Worm (Caenorhabditis elegans) whole organism, L1 larva: Measurements from ENCODE around the gene ubq-2.

Experiments used
- C04F5.9 ChIP-seq: sonication (generic microtip); optimal IDR thresholded peaks from 2 replicates; lab custom pipeline; 2016; ENCODE audit warnings: missing genetic modification characterization, missing compliant biosample characterization
- Y116A8C.19 ChIP-seq: sonication (generic microtip); optimal IDR thresholded peaks from 2 replicates; lab custom pipeline; 2016; ENCODE audit warnings: missing compliant biosample characterization, missing genetic modification characterization, borderline replicate concordance
- aha-1 ChIP-seq: fragments of 150-350 bp; optimal IDR thresholded peaks from 2 replicates; lab custom pipeline; 2014; ENCODE audit warnings: missing biosample characterization, missing genetic modification characterization
- ama-1 ChIP-seq: fragments of 150-350 bp; optimal IDR thresholded peaks from 2 replicates; lab custom pipeline; 2014
- ceh-63 ChIP-seq: fragments of 200-800 bp; sonication (Bioruptor generic); optimal IDR thresholded peaks from 2 replicates; lab custom pipeline; 2018; ENCODE audit warnings: mild to moderate bottlenecking, missing genetic modification characterization, missing compliant biosample characterization
- ceh-8 ChIP-seq: fragments of 200-800 bp; sonication (Bioruptor generic); optimal IDR thresholded peaks from 2 replicates; lab custom pipeline; 2018; ENCODE audit warnings: mild to moderate bottlenecking, missing genetic modification characterization, moderate library complexity, missing compliant biosample characterization
- ceh-88 ChIP-seq: fragments of 200-800 bp; sonication (Bioruptor generic); IDR thresholded peaks from 2 replicates; pipeline ENCODE4 v1.3.6; 2022; ENCODE audit warnings: missing genetic modification characterization, missing compliant biosample characterization
- ceh-90 ChIP-seq: sonication (generic microtip); optimal IDR thresholded peaks from 2 replicates; lab custom pipeline; 2016; ENCODE audit warnings: missing genetic modification characterization, missing compliant biosample characterization
- dpl-1 ChIP-seq, 3 experiments: fragments of 150-350 bp in 2 of 3; sonication (generic microtip) in 1 of 3; optimal IDR thresholded peaks; 2 replicates each; lab custom pipeline; 2014 to 2017; ENCODE audit warnings: missing biosample characterization in 3 of 3, missing genetic modification characterization in 3 of 3, missing genetic modification reagents in 3 of 3
- efl-3 ChIP-seq: fragments of 200-800 bp; sonication (Bioruptor generic); optimal IDR thresholded peaks from 2 replicates; lab custom pipeline; 2018; ENCODE audit warnings: mild to moderate bottlenecking, missing genetic modification characterization, missing compliant biosample characterization
- elt-2 ChIP-seq: sonication (generic microtip); optimal IDR thresholded peaks from 2 replicates; lab custom pipeline; 2016; ENCODE audit warnings: missing genetic modification characterization, mild to moderate bottlenecking, inconsistent platforms, missing compliant biosample characterization, missing genetic modification reagents
- elt-3 ChIP-seq, 6 experiments: fragments of 150-350 bp in 1 of 6; sonication (generic microtip); optimal IDR thresholded peaks; 2 replicates each; lab custom pipeline; 2017 to 2018; ENCODE audit warnings: missing biosample characterization in 6 of 6, missing genetic modification characterization in 6 of 6, inconsistent platforms in 1 of 6
- ets-5 ChIP-seq: fragments of 200-800 bp; sonication (Bioruptor generic); IDR thresholded peaks from 2 replicates; pipeline ENCODE4 v1.3.6; 2022; ENCODE audit warnings: missing genetic modification characterization, missing compliant biosample characterization
- fkh-10 ChIP-seq: sonication (generic microtip); optimal IDR thresholded peaks from 2 replicates; lab custom pipeline; 2017; ENCODE audit warnings: missing biosample characterization, missing genetic modification reagents, missing genetic modification characterization
- hlh-17 ChIP-seq: fragments of 200-800 bp; sonication (Bioruptor generic); optimal IDR thresholded peaks from 2 replicates; lab custom pipeline; 2018; ENCODE audit warnings: missing genetic modification characterization, mild to moderate bottlenecking, missing compliant biosample characterization, moderate library complexity, borderline replicate concordance
- hlh-4 ChIP-seq: sonication (generic microtip); optimal IDR thresholded peaks from 2 replicates; lab custom pipeline; 2016; ENCODE audit warnings: mild to moderate bottlenecking, missing genetic modification characterization, missing compliant biosample characterization
- irx-1 ChIP-seq: sonication (generic microtip); optimal IDR thresholded peaks from 2 replicates; lab custom pipeline; 2016; ENCODE audit warnings: missing genetic modification characterization, missing compliant biosample characterization
- isw-1 ChIP-seq: fragments of 200-800 bp; sonication (Bioruptor generic); IDR thresholded peaks from 2 replicates; pipeline ENCODE4 v1.3.6; 2022; ENCODE audit warnings: missing genetic modification characterization, missing compliant biosample characterization
- jun-1 ChIP-seq: fragments of 150-350 bp; optimal IDR thresholded peaks from 2 replicates; lab custom pipeline; 2014; ENCODE audit warnings: missing biosample characterization, missing genetic modification reagents, missing genetic modification characterization
- lin-15B ChIP-seq: fragments of 150-350 bp; sonication (generic microtip); optimal IDR thresholded peaks from 3 replicates; lab custom pipeline; 2014; ENCODE audit warnings: missing biosample characterization, missing genetic modification characterization
- lin-39 ChIP-seq: fragments of 150-350 bp; optimal IDR thresholded peaks from 2 replicates; lab custom pipeline; 2014; ENCODE audit warnings: missing biosample characterization, missing genetic modification reagents, missing genetic modification characterization
- lir-3 ChIP-seq: sonication (generic microtip); optimal IDR thresholded peaks from 2 replicates; lab custom pipeline; 2016; ENCODE audit warnings: mild to moderate bottlenecking, missing genetic modification characterization, moderate library complexity, missing compliant biosample characterization; ENCODE audit not compliant: poor library complexity
- lsy-2 ChIP-seq, 2 experiments: fragments of 150-350 bp; optimal IDR thresholded peaks; 2 replicates each; lab custom pipeline; 2014; ENCODE audit warnings: missing biosample characterization in 2 of 2, missing genetic modification characterization in 2 of 2
- mab-9 ChIP-seq: fragments of 200-800 bp; sonication (Bioruptor generic); IDR thresholded peaks from 2 replicates; pipeline ENCODE4 v1.3.6; 2022; ENCODE audit warnings: missing genetic modification reagents, missing genetic modification characterization, missing compliant biosample characterization
- mef-2 ChIP-seq: fragments of 150-350 bp; optimal IDR thresholded peaks from 2 replicates; lab custom pipeline; 2014; ENCODE audit warnings: missing biosample characterization, missing genetic modification characterization
- nhr-11 ChIP-seq: fragments of 150-350 bp; optimal IDR thresholded peaks from 2 replicates; lab custom pipeline; 2014; ENCODE audit warnings: missing biosample characterization, missing genetic modification characterization
- nhr-12 ChIP-seq: sonication (generic microtip); optimal IDR thresholded peaks from 2 replicates; lab custom pipeline; 2017; ENCODE audit warnings: missing biosample characterization, missing genetic modification characterization
- nhr-20 ChIP-seq: sonication (generic microtip); optimal IDR thresholded peaks from 2 replicates; lab custom pipeline; 2016; ENCODE audit warnings: mild to moderate bottlenecking, missing genetic modification characterization, missing compliant biosample characterization
- nhr-237 ChIP-seq: fragments of 150-350 bp; optimal IDR thresholded peaks from 2 replicates; lab custom pipeline; 2014; ENCODE audit warnings: missing biosample characterization, missing genetic modification characterization
- nhr-28 ChIP-seq: fragments of 150-350 bp; optimal IDR thresholded peaks from 2 replicates; lab custom pipeline; 2014; ENCODE audit warnings: missing biosample characterization, missing genetic modification characterization
- nhr-47 ChIP-seq: sonication (generic microtip); optimal IDR thresholded peaks from 2 replicates; lab custom pipeline; 2016; ENCODE audit warnings: mild to moderate bottlenecking, missing genetic modification characterization, moderate library complexity, missing compliant biosample characterization
- nhr-71 ChIP-seq: sonication (generic microtip); optimal IDR thresholded peaks from 2 replicates; lab custom pipeline; 2016; ENCODE audit warnings: mild to moderate bottlenecking, missing genetic modification characterization, moderate library complexity, missing compliant biosample characterization
- nhr-76 ChIP-seq: sonication (generic microtip); optimal IDR thresholded peaks from 2 replicates; lab custom pipeline; 2017; ENCODE audit warnings: missing biosample characterization, missing genetic modification characterization
- nhr-77 ChIP-seq: fragments of 150-350 bp; optimal IDR thresholded peaks from 2 replicates; lab custom pipeline; 2014; ENCODE audit warnings: missing biosample characterization, missing genetic modification characterization
- nhr-84 ChIP-seq: sonication (generic microtip); optimal IDR thresholded peaks from 2 replicates; lab custom pipeline; 2017; ENCODE audit warnings: missing biosample characterization, missing genetic modification characterization
- nhr-85 ChIP-seq: sonication (generic microtip); peaks from one replicate; lab custom pipeline; 2016; ENCODE audit warnings: missing genetic modification characterization, inconsistent platforms, missing compliant biosample characterization
- nhr-90 ChIP-seq: sonication (generic microtip); optimal IDR thresholded peaks from 2 replicates; lab custom pipeline; 2016; ENCODE audit warnings: mild to moderate bottlenecking, missing genetic modification characterization, missing compliant biosample characterization; ENCODE audit not compliant: poor library complexity
- pag-3 ChIP-seq: sonication (generic microtip); optimal IDR thresholded peaks from 2 replicates; lab custom pipeline; 2017; ENCODE audit warnings: missing genetic modification characterization, mild to moderate bottlenecking, missing compliant biosample characterization, antibody characterized with exemption, borderline replicate concordance; ENCODE audit not compliant: insufficient read depth
- rnt-1 ChIP-seq: sonication (generic microtip); optimal IDR thresholded peaks from 2 replicates; lab custom pipeline; 2016; ENCODE audit warnings: mild to moderate bottlenecking, missing genetic modification characterization, moderate library complexity, missing compliant biosample characterization
- skn-1 ChIP-seq: fragments of 150-350 bp; optimal IDR thresholded peaks from 2 replicates; lab custom pipeline; 2014; ENCODE audit warnings: missing biosample characterization, missing genetic modification characterization
- snpc-4 ChIP-seq: fragments of 150-350 bp; optimal IDR thresholded peaks from 2 replicates; lab custom pipeline; 2014; ENCODE audit warnings: missing biosample characterization, missing genetic modification characterization
- sptf-1 ChIP-seq: fragments of 150-350 bp; optimal IDR thresholded peaks from 2 replicates; lab custom pipeline; 2014; ENCODE audit warnings: missing biosample characterization, missing genetic modification characterization
- sup-37 ChIP-seq: fragments of 200-800 bp; sonication (Bioruptor generic); optimal IDR thresholded peaks from 2 replicates; lab custom pipeline; 2018; ENCODE audit warnings: mild to moderate bottlenecking, missing genetic modification characterization, missing compliant biosample characterization
- tbx-2 ChIP-seq: sonication (generic microtip); optimal IDR thresholded peaks from 2 replicates; lab custom pipeline; 2016; ENCODE audit warnings: missing genetic modification characterization, missing compliant biosample characterization
- unc-130 ChIP-seq: fragments of 150-350 bp; optimal IDR thresholded peaks from 2 replicates; lab custom pipeline; 2017; ENCODE audit warnings: missing biosample characterization, missing genetic modification characterization, inconsistent platforms
- unc-62 ChIP-seq: fragments of 150-350 bp; optimal IDR thresholded peaks from 2 replicates; lab custom pipeline; 2014; ENCODE audit warnings: missing biosample characterization, missing genetic modification reagents, missing genetic modification characterization
- unc-86 ChIP-seq: sonication (generic microtip); optimal IDR thresholded peaks from 2 replicates; lab custom pipeline; 2016; ENCODE audit warnings: missing genetic modification characterization, missing compliant biosample characterization
- vab-15 ChIP-seq: sonication (generic microtip); optimal IDR thresholded peaks from 2 replicates; lab custom pipeline; 2017; ENCODE audit warnings: missing genotype, mild to moderate bottlenecking, missing genetic modification characterization, missing compliant biosample characterization
- xbp-1 ChIP-seq: sonication (generic microtip); optimal IDR thresholded peaks from 2 replicates; lab custom pipeline; 2016; ENCODE audit warnings: missing genetic modification characterization, missing compliant biosample characterization
- zag-1 ChIP-seq: fragments of 150-350 bp; optimal IDR thresholded peaks from 2 replicates; lab custom pipeline; 2014; ENCODE audit warnings: missing biosample characterization, missing genetic modification characterization
- zip-4 ChIP-seq: fragments of 200-800 bp; sonication (Bioruptor generic); optimal IDR thresholded peaks from 2 replicates; lab custom pipeline; 2018; ENCODE audit warnings: mild to moderate bottlenecking, missing genetic modification characterization, moderate library complexity, missing compliant biosample characterization
- ztf-11 ChIP-seq, 2 experiments: sonication (generic microtip); optimal IDR thresholded peaks; 2 replicates each; lab custom pipeline; 2016 to 2017; ENCODE audit warnings: missing genetic modification characterization in 2 of 2, missing biosample characterization in 1 of 2, missing compliant biosample characterization in 1 of 2

ubq-2 gene

DNA sequence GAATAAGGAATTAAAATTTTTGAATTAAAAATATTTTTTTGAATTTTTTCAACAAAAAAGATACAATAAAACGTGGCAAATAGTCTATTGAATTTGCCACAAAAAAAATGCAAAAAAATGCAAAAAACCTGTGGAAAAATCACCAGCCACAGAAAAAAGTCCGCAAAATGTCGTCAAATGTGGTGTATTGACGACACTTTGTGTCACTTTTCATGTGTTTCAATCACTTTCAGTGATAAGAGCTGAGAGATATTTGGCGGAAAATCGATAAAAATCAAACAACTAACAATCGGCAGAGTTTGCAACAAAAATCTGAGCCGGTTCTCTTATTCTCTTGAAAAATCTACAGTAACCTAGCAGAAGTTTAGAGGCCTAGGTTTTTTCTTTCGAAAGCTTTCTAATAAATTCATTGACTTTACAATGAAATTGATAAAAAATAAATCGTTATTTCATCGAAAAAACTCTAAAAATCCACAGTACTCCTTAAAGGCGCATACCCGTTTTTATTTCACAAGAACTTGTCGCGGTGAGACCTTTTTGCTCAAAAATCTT lies 6.4 kb downstream of the ubq-2 start (continued):
- TF ChIP-seq vab-15 (no peak), tbx-2 (no peak), nhr-85 (tag; lab: Kevin White, UChicago) (peak; percentile 69), lsy-2 (tag; optimal IDR thresholded peaks at IDR 0.05; lab: Kevin White, UChicago) (peak; percentile 61 to 86), nhr-77 (tag; lab: Kevin White, UChicago) (no peak), fkh-10 (GFP tag; lab: Kevin White, UChicago) (no peak), unc-86 (no peak), ets-5 (GFP tag; lab: Robert Waterston, UW) (no peak), zip-4 (GFP tag; lab: Kevin White, UChicago) (no peak), ceh-90 (no peak), snpc-4 (tag; lab: Kevin White, UChicago) (no peak), dpl-1 (GFP tag; optimal IDR thresholded peaks at IDR 0.05; lab: Kevin White, UChicago) (peak; percentile 27 to 57 (median 54)), hlh-17 (GFP tag; lab: Kevin White, UChicago) (no peak), isw-1 (GFP tag; lab: Robert Waterston, UW) (no peak), nhr-90 (tag; lab: Kevin White, UChicago) (no peak), C04F5.9 (tag; lab: Kevin White, UChicago) (no peak), elt-2 (no peak), nhr-71 (tag; lab: Kevin White, UChicago) (peak; percentile 49), Y116A8C.19 (tag; lab: Kevin White, UChicago) (no peak), jun-1 (tag; lab: Kevin White, UChicago) (no peak), mab-9 (GFP tag; lab: Robert Waterston, UW) (no peak), skn-1 (tag; lab: Kevin White, UChicago) (peak; percentile 17), rnt-1 (tag; lab: Kevin White, UChicago) (peak; percentile 56), nhr-12 (tag; lab: Kevin White, UChicago) (no peak), nhr-11 (no peak), pag-3 (no peak), ztf-11 (tag; optimal IDR thresholded peaks at IDR 0.05; lab: Kevin White, UChicago) (no peak), lin-15B (no peak), elt-3 (tag; optimal IDR thresholded peaks at IDR 0.05; lab: Kevin White, UChicago) (peak in 2 of 6 experiments; percentile 16 to 24), ceh-88 (GFP tag; lab: Robert Waterston, UW) (no peak), nhr-47 (tag; lab: Kevin White, UChicago) (peak; percentile 39), unc-62 (GFP tag; lab: Kevin White, UChicago) (no peak), irx-1 (peak; percentile 20), xbp-1 (tag; lab: Kevin White, UChicago) (peak; percentile 34), ama-1 (lab: Kevin White, UChicago) (no peak), nhr-84 (no peak), mef-2 (tag; lab: Kevin White, UChicago) (no peak), hlh-4 (tag; lab: Kevin White, UChicago) (no peak), nhr-76 (tag; lab: Kevin White, UChicago) (no peak), nhr-20 (tag; lab: Kevin White, UChicago) (peak; percentile 13), efl-3 (GFP tag; lab: Kevin White, UChicago) (no peak), lir-3 (no peak), aha-1 (tag; lab: Kevin White, UChicago) (no peak), sup-37 (no peak), nhr-237 (no peak), zag-1 (tag; lab: Kevin White, UChicago) (no peak), nhr-28 (tag; lab: Kevin White, UChicago) (no peak), ceh-63 (GFP tag; lab: Kevin White, UChicago) (no peak), sptf-1 (tag; lab: Kevin White, UChicago) (no peak), unc-130 (tag; lab: Kevin White, UChicago) (peak; percentile 15), lin-39 (tag; lab: Kevin White, UChicago) (no peak), ceh-8 (no peak)
